Fruit fly (Drosophila melanogaster): Measurements from ENCODE around the gene CG44194.

DNA sequence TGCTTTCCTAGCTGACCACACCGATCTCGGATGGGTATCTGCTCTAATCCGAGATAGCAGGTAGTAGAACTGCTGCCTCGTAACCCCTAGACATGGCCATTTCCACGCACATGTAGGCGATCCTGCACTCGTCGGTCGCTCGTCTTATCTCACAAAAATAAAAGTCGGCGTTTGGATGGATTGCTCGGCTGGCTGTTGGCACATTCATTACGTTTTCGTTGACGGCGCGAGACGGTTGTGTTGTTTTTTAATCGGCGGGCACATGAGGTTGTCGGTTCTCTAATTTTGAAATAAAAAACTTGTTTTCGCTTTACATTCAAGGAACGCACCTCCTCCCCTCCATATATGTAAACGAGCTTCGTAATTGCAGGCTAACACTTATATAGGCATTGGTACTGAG is 34.8 kb upstream of the CG44194 start, which contains the start of gene ry:
- TF ChIP-seq Lpt (GFP tag; optimal IDR thresholded peaks at IDR 0.05) (no peak), dac (GFP tag; optimal IDR thresholded peaks at IDR 0.05) (no peak), CG16779 (tag; optimal IDR thresholded peaks at IDR 0.05) (no peak), Eip75B (GFP tag; optimal IDR thresholded peaks at IDR 0.05) (no peak), Blimp-1 (GFP tag; optimal IDR thresholded peaks at IDR 0.05) (no peak), Hr4 (GFP tag; optimal IDR thresholded peaks at IDR 0.05) (no peak), CG1621 (tag; optimal IDR thresholded peaks at IDR 0.05) (no peak), CG32006 (GFP tag; optimal IDR thresholded peaks at IDR 0.05) (no peak), CG10669 (GFP tag; optimal IDR thresholded peaks at IDR 0.05) (no peak), CG9139 (GFP tag; optimal IDR thresholded peaks at IDR 0.05) (no peak)

All from whole organism, prepupa.